Fruit fly (Drosophila melanogaster) whole organism, embryonic: ENCODE data around the gene CG42835.
A peak's percentile ranks its signal among the peaks of the same experiment; 100 is the strongest.

Source experiments
- Aef1 ChIP-seq: fragments of 200-800 bp; sonication (Bioruptor generic); IDR thresholded peaks from 3 replicates; pipeline ENCODE4 v1.3.6; 2022; ENCODE audit warnings: missing biosample characterization, missing genetic modification characterization
- Atf3 ChIP-seq: fragments of 200-800 bp; sonication (Bioruptor generic); optimal IDR thresholded peaks from 3 replicates; lab custom pipeline; 2016; ENCODE audit warnings: missing biosample characterization, missing genetic modification characterization
- Awh ChIP-seq: fragments of 200-800 bp; sonication (Bioruptor generic); IDR thresholded peaks from 2 replicates; pipeline ENCODE4, ENCODE4 v1.3.6; 2022; ENCODE audit warnings: missing biosample characterization, missing genetic modification characterization
- CG10565 ChIP-seq: fragments of 200-800 bp; sonication (Bioruptor generic); optimal IDR thresholded peaks from 3 replicates; lab custom pipeline; 2016; ENCODE audit warnings: missing biosample characterization, mild to moderate bottlenecking, missing genetic modification characterization
- CG11247 ChIP-seq: fragments of 200-800 bp; sonication (Bioruptor generic); IDR thresholded peaks from 2 replicates; pipeline ENCODE4 v1.3.6; 2022; ENCODE audit warnings: missing biosample characterization, missing genetic modification characterization
- CG11695 ChIP-seq: fragments of 200-800 bp; sonication (Bioruptor generic); IDR thresholded peaks from 3 replicates; pipeline ENCODE4 v1.3.6; 2022; ENCODE audit warnings: missing biosample characterization, missing genetic modification characterization
- CG12299 ChIP-seq: fragments of 200-800 bp; sonication (Bioruptor generic); optimal IDR thresholded peaks from 2 replicates; lab custom pipeline; 2018; ENCODE audit warnings: missing biosample characterization, mild to moderate bottlenecking, missing genetic modification characterization
- CG12744 ChIP-seq: fragments of 200-800 bp; sonication (Bioruptor generic); optimal IDR thresholded peaks from 2 replicates; lab custom pipeline; 2016; ENCODE audit warnings: missing biosample characterization, missing genetic modification characterization
- CG13287 ChIP-seq: fragments of 200-800 bp; sonication (Bioruptor generic); IDR thresholded peaks from 2 replicates; pipeline ENCODE4 v1.3.6; 2022; ENCODE audit warnings: missing biosample characterization, missing genetic modification characterization; ENCODE audit not compliant: partially characterized antibody
- CG13894 ChIP-seq: fragments of 200-800 bp; sonication (Bioruptor generic); optimal IDR thresholded peaks from 3 replicates; lab custom pipeline; 2018; ENCODE audit warnings: missing biosample characterization, mild to moderate bottlenecking, missing genetic modification characterization, moderate library complexity
- CG1603 ChIP-seq: fragments of 200-800 bp; sonication (Bioruptor generic); optimal IDR thresholded peaks from 2 replicates; lab custom pipeline; 2019; ENCODE audit warnings: missing biosample characterization, mild to moderate bottlenecking, missing genetic modification characterization, moderate library complexity
- CG17359 ChIP-seq: fragments of 200-800 bp; sonication (Bioruptor generic); optimal IDR thresholded peaks from 3 replicates; lab custom pipeline; 2018; ENCODE audit warnings: missing biosample characterization, mild to moderate bottlenecking, missing genetic modification characterization, moderate library complexity
- CG17802 ChIP-seq: fragments of 200-800 bp; sonication (Bioruptor generic); optimal IDR thresholded peaks from 2 replicates; lab custom pipeline; 2018; ENCODE audit warnings: missing biosample characterization, mild to moderate bottlenecking, missing genetic modification characterization, moderate library complexity
- CG18599 ChIP-seq: fragments of 200-800 bp; sonication (Bioruptor generic); optimal IDR thresholded peaks from 3 replicates; lab custom pipeline; 2017; ENCODE audit warnings: missing biosample characterization, missing genetic modification characterization, mild to moderate bottlenecking, moderate library complexity, missing genetic modification reagents
- CG33213 ChIP-seq: fragments of 200-800 bp; sonication (Bioruptor generic); optimal IDR thresholded peaks from 3 replicates; lab custom pipeline; 2016; ENCODE audit warnings: missing biosample characterization, missing genetic modification characterization
- CG3847 ChIP-seq: fragments of 200-800 bp; sonication (Bioruptor generic); IDR thresholded peaks from 2 replicates; pipeline ENCODE4 v1.3.6; 2022; ENCODE audit warnings: missing biosample characterization, missing genetic modification characterization
- CG6254 ChIP-seq: fragments of 200-800 bp; sonication (Bioruptor generic); optimal IDR thresholded peaks from 3 replicates; lab custom pipeline; 2017; ENCODE audit warnings: mild to moderate bottlenecking, missing biosample characterization, missing genetic modification reagents, missing genetic modification characterization
- CG6765 ChIP-seq: fragments of 200-800 bp; sonication (Bioruptor generic); optimal IDR thresholded peaks from 3 replicates; lab custom pipeline; 2017; ENCODE audit warnings: missing biosample characterization, mild to moderate bottlenecking, missing genetic modification characterization
- CG8388 ChIP-seq: fragments of 200-800 bp; sonication (Bioruptor generic); optimal IDR thresholded peaks from 2 replicates; lab custom pipeline; 2019; ENCODE audit warnings: missing biosample characterization, mild to moderate bottlenecking, missing genetic modification characterization, moderate library complexity
- CG9215 ChIP-seq: fragments of 200-800 bp; sonication (Bioruptor generic); IDR thresholded peaks from 2 replicates; pipeline ENCODE4 v1.3.6; 2022; ENCODE audit warnings: missing biosample characterization, missing genetic modification characterization
- CG9727 ChIP-seq: fragments of 200-800 bp; sonication (Bioruptor generic); optimal IDR thresholded peaks from 3 replicates; lab custom pipeline; 2017; ENCODE audit warnings: missing biosample characterization, mild to moderate bottlenecking, missing genetic modification characterization
- Dad ChIP-seq: fragments of 200-800 bp; sonication (Bioruptor generic); optimal IDR thresholded peaks from 3 replicates; lab custom pipeline; 2016; ENCODE audit warnings: missing biosample characterization, missing genetic modification characterization
- Deaf1 ChIP-seq: fragments of 200-800 bp; optimal IDR thresholded peaks from 3 replicates; lab custom pipeline; 2019; ENCODE audit warnings: missing biosample characterization, mild to moderate bottlenecking, missing genetic modification characterization, moderate library complexity
- Dref ChIP-seq: fragments of 200-800 bp; sonication (Bioruptor generic); IDR thresholded peaks from 2 replicates; pipeline ENCODE4 v1.3.6; 2022; ENCODE audit warnings: missing biosample characterization, missing genetic modification characterization
- Eip74EF ChIP-seq, 2 experiments: fragments of 200-800 bp in 1 of 2; fragments of >200 bp in 1 of 2; sonication (Bioruptor generic) in 1 of 2; optimal IDR thresholded peaks; 2 replicates each; lab custom pipeline; 2017 to 2019; ENCODE audit warnings: missing biosample characterization in 2 of 2, missing genetic modification characterization in 2 of 2, mild to moderate bottlenecking in 1 of 2, moderate library complexity in 1 of 2
- Fer1 ChIP-seq: fragments of 200-800 bp; sonication (Bioruptor generic); optimal IDR thresholded peaks from 2 replicates; lab custom pipeline; 2017; ENCODE audit warnings: missing biosample characterization, mild to moderate bottlenecking, missing genetic modification characterization
- Gsc ChIP-seq: fragments of 200-800 bp; sonication (Bioruptor generic); IDR thresholded peaks from 2 replicates; pipeline ENCODE4 v1.3.6; 2022; ENCODE audit warnings: missing biosample characterization, missing genetic modification characterization
- H15 ChIP-seq: fragments of 200-800 bp; sonication (Bioruptor generic); IDR thresholded peaks from 3 replicates; pipeline ENCODE4 v1.3.6; 2022; ENCODE audit warnings: missing biosample characterization, missing genetic modification characterization
- Hey ChIP-seq: fragments of 200-800 bp; sonication (Bioruptor generic); optimal IDR thresholded peaks from 3 replicates; lab custom pipeline; 2018; ENCODE audit warnings: missing biosample characterization, mild to moderate bottlenecking, missing genetic modification characterization
- Hr3 ChIP-seq: fragments of 200-800 bp; sonication (Bioruptor generic); optimal IDR thresholded peaks from 3 replicates; lab custom pipeline; 2016; ENCODE audit warnings: missing biosample characterization, missing genetic modification characterization
- MTF-1 ChIP-seq: fragments of 200-800 bp; sonication (Bioruptor generic); optimal IDR thresholded peaks from 2 replicates; lab custom pipeline; 2018; ENCODE audit warnings: missing biosample characterization, mild to moderate bottlenecking, missing genetic modification characterization, borderline replicate concordance
- Rfx ChIP-seq: fragments of 200-800 bp; sonication (Bioruptor generic); IDR thresholded peaks from 2 replicates; pipeline ENCODE4 v1.3.6; 2022; ENCODE audit warnings: missing biosample characterization, missing genetic modification characterization
- Rx ChIP-seq: fragments of 200-800 bp; sonication (Bioruptor generic); IDR thresholded peaks from 2 replicates; pipeline ENCODE4 v1.3.6; 2022; ENCODE audit warnings: missing biosample characterization, missing genetic modification characterization
- Six4 ChIP-seq: fragments of 200-800 bp; sonication (Bioruptor generic); optimal IDR thresholded peaks from 2 replicates; lab custom pipeline; 2016; ENCODE audit warnings: missing biosample characterization, missing genetic modification characterization
- YL-1 ChIP-seq: fragments of 200-800 bp; sonication (Bioruptor generic); optimal IDR thresholded peaks from 3 replicates; lab custom pipeline; 2017; ENCODE audit warnings: missing biosample characterization, mild to moderate bottlenecking, missing genetic modification characterization
- ac ChIP-seq: fragments of 200-800 bp; sonication (Bioruptor generic); optimal IDR thresholded peaks from 3 replicates; lab custom pipeline; 2017; ENCODE audit warnings: missing biosample characterization, mild to moderate bottlenecking, missing genetic modification characterization
- chn ChIP-seq: fragments of 200-800 bp; sonication (Bioruptor generic); optimal IDR thresholded peaks from 2 replicates; lab custom pipeline; 2016; ENCODE audit warnings: missing biosample characterization, missing genetic modification characterization
- esg ChIP-seq: fragments of 200-800 bp; sonication (Bioruptor generic); conservative IDR thresholded peaks from 2 replicates; pipeline ENCODE4 v1.3.6; 2022; ENCODE audit warnings: missing biosample characterization, missing genetic modification characterization
- ewg ChIP-seq: fragments of 200-800 bp; sonication (Bioruptor generic); optimal IDR thresholded peaks from 3 replicates; lab custom pipeline; 2017; ENCODE audit warnings: mild to moderate bottlenecking, missing biosample characterization, missing genetic modification reagents, missing genetic modification characterization
- h ChIP-seq: fragments of >200 bp; optimal IDR thresholded peaks from 2 replicates; lab custom pipeline; 2017
- ham ChIP-seq: fragments of 200-800 bp; sonication (Bioruptor generic); IDR thresholded peaks from 2 replicates; pipeline ENCODE4 v1.3.6; 2022; ENCODE audit warnings: missing biosample characterization, missing genetic modification characterization
- hth ChIP-seq: fragments of >200 bp; optimal IDR thresholded peaks from 2 replicates; lab custom pipeline; 2017; ENCODE audit warnings: inconsistent platforms
- kah ChIP-seq: fragments of 200-800 bp; sonication (Bioruptor generic); optimal IDR thresholded peaks from 2 replicates; lab custom pipeline; 2018; ENCODE audit warnings: missing biosample characterization, mild to moderate bottlenecking, missing genetic modification characterization
- lola ChIP-seq, 3 experiments: fragments of >200 bp in 2 of 3; fragments of 200-800 bp in 1 of 3; sonication (Bioruptor generic) in 1 of 3; optimal IDR thresholded peaks; 2 replicates each; lab custom pipeline; 2017 to 2019; ENCODE audit warnings: missing biosample characterization in 3 of 3, missing genetic modification characterization in 3 of 3, mild to moderate bottlenecking in 1 of 3, moderate library complexity in 1 of 3
- mam ChIP-seq: fragments of 200-800 bp; sonication (Bioruptor generic); optimal IDR thresholded peaks from 3 replicates; lab custom pipeline; 2016; ENCODE audit warnings: missing biosample characterization, missing genetic modification characterization
- onecut ChIP-seq: fragments of 200-800 bp; sonication (Bioruptor generic); IDR thresholded peaks from 2 replicates; pipeline ENCODE4 v1.3.6; 2022; ENCODE audit warnings: missing biosample characterization, missing genetic modification characterization
- pb ChIP-seq: fragments of 200-800 bp; sonication (Bioruptor generic); optimal IDR thresholded peaks from 3 replicates; lab custom pipeline; 2016; ENCODE audit warnings: missing biosample characterization, missing genetic modification characterization
- peb ChIP-seq: fragments of 200-800 bp; sonication (Bioruptor generic); IDR thresholded peaks from 2 replicates; pipeline ENCODE4 v1.3.6; 2022; ENCODE audit warnings: missing biosample characterization, missing genetic modification characterization
- run ChIP-seq: fragments of 200-800 bp; sonication (Bioruptor generic); optimal IDR thresholded peaks from 3 replicates; lab custom pipeline; 2018; ENCODE audit warnings: missing biosample characterization, mild to moderate bottlenecking, missing genetic modification characterization
- sens ChIP-seq: fragments of 200-800 bp; sonication (Bioruptor generic); peaks from one replicate; lab custom pipeline; 2016; ENCODE audit warnings: missing biosample characterization, missing genetic modification characterization
- tx ChIP-seq: fragments of 200-800 bp; sonication (Bioruptor generic); optimal IDR thresholded peaks from 2 replicates; lab custom pipeline; 2016; ENCODE audit warnings: missing biosample characterization, missing genetic modification characterization
- yki ChIP-seq: fragments of >200 bp; optimal IDR thresholded peaks from 3 replicates; lab custom pipeline; 2018

The CG42835 gene

DNA sequence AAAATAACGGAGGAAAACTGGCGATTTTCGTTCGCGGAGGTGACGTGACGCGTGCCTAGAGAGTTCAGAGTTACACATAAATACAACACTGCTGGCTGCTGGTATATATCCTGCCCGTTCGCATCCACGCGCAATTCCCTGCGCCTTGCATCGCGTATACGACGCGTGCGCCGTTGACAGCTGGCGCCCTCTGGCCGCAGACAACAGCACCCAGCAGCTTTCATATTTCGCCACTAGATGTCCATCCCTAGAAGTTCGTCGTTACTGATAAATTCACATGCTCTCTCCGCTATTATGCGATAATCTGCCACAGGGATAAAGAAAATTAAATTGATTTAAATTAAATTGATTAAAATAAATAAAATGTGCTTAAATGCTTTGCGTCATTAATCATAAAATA is 18.0 kb upstream of the CG42835 start, which contains the start of gene Sur-8 (continued):
- TF ChIP-seq hth (lab: Kevin White, UChicago) (no peak), Gsc (GFP tag; lab: Robert Waterston, UW) (no peak), ewg (GFP tag; lab: Kevin White, UChicago) (peak; percentile 99), sens (peak; percentile 91), mam (GFP tag; lab: Kevin White, UChicago) (peak; percentile 69), esg (peak; percentile 32; the same call in 1 of the 2 replicates), MTF-1 (peak; percentile 78), CG10565 (GFP tag; lab: Kevin White, UChicago) (no peak), tx (GFP tag; lab: Kevin White, UChicago) (peak; percentile 35), CG18599 (peak; percentile 47), Aef1 (peak; percentile 50; the same call in 1 of the 3 replicates), YL-1 (peak; percentile 2), Hr3 (peak; percentile 63), lola (GFP tag; optimal IDR thresholded peaks at IDR 0.05; lab: Kevin White, UChicago) (no peak), Awh (GFP tag; lab: Robert Waterston, UW) (no peak), CG11695 (GFP tag; lab: Robert Waterston, UW) (no peak), Rfx (GFP tag; lab: Robert Waterston, UW) (peak; percentile 92), Atf3 (GFP tag; lab: Kevin White, UChicago) (peak; percentile 26), run (no peak), onecut (peak; percentile 73), chn (GFP tag; lab: Kevin White, UChicago) (no peak), Six4 (GFP tag; lab: Kevin White, UChicago) (peak; percentile 41), pb (GFP tag; lab: Kevin White, UChicago) (peak; percentile 59), h (lab: Kevin White, UChicago) (no peak), CG12744 (GFP tag; lab: Kevin White, UChicago) (peak; percentile 45), CG13894 (peak; percentile 23), yki (lab: Kevin White, UChicago) (no peak), H15 (GFP tag; lab: Robert Waterston, UW) (peak; percentile 74), CG3847 (GFP tag; lab: Robert Waterston, UW) (peak; percentile 61), Rx (GFP tag; lab: Robert Waterston, UW) (peak; percentile 70), Deaf1 (no peak), CG1603 (tag; lab: Kevin White, UChicago) (peak; percentile 73), ham (GFP tag; lab: Robert Waterston, UW) (no peak; the same call in 1 of the 2 replicates), Dad (GFP tag; lab: Kevin White, UChicago) (peak; percentile 10), CG6254 (no peak), Dref (GFP tag; lab: Robert Waterston, UW) (peak; percentile 31), CG8388 (GFP tag; lab: Kevin White, UChicago) (peak; percentile 7), CG17359 (tag; lab: Kevin White, UChicago) (peak; percentile 53), CG12299 (tag; lab: Kevin White, UChicago) (no peak), CG9215 (0 out of 2 replicates have a peak, but pooled peaks have one; percentile 21), ac (GFP tag; lab: Kevin White, UChicago) (no peak), kah (GFP tag; lab: Kevin White, UChicago) (no peak), CG13287 (GFP tag; lab: Robert Waterston, UW) (0 out of 2 replicates have a peak, but pooled peaks have one; percentile 27), CG6765 (GFP tag; lab: Kevin White, UChicago) (peak; percentile 63), peb (GFP tag; lab: Robert Waterston, UW) (no peak), CG11247 (GFP tag; lab: Robert Waterston, UW) (peak; percentile 89), CG33213 (GFP tag; lab: Kevin White, UChicago) (peak; percentile 67), Hey (no peak), CG9727 (GFP tag; lab: Kevin White, UChicago) (peak; percentile 33), CG17802 (tag; lab: Kevin White, UChicago) (no peak), Eip74EF (GFP tag; optimal IDR thresholded peaks at IDR 0.05; lab: Kevin White, UChicago) (no peak), Fer1 (GFP tag; lab: Kevin White, UChicago) (no peak)
